Worm (Caenorhabditis elegans): ENCODE data around the gene C05D12.5.
"Not testable (repeated sequence)": the region's sequence is repeated elsewhere in the genome, so short reads cannot be mapped to it uniquely, and the experiment has no call there.

The C05D12.5 gene

ce11 chrII:11417999-11418398, 16.0 kb upstream of the C05D12.5 start, which contains the start of gene C05D12.2:
TSS of gene C05D12.2 (plus strand) at chrII:11418299.
- no peak for TF ChIP-seq tab-1 (GFP tag; IDR thresholded peaks at IDR 0.05)
- no peak for TF ChIP-seq T22C8.4 (GFP tag; IDR thresholded peaks at IDR 0.05)

ce11 chrII:11418476-11418875, 15.6 kb upstream of the C05D12.5 start:
- TF ChIP-seq klf-2 (GFP tag; conservative IDR thresholded peaks at IDR 0.05): no peak
- TF ChIP-seq ref-1 (GFP tag; conservative IDR thresholded peaks at IDR 0.05): no peak
- TF ChIP-seq tab-1 (GFP tag; IDR thresholded peaks at IDR 0.05): no peak
- TF ChIP-seq ztf-29 (GFP tag; IDR thresholded peaks at IDR 0.05): no peak
- no peak for TF ChIP-seq ztf-23 (GFP tag; IDR thresholded peaks at IDR 0.05)
- no peak for TF ChIP-seq flt-1 (GFP tag; IDR thresholded peaks at IDR 0.05)
- no peak for TF ChIP-seq med-1 (GFP tag; optimal IDR thresholded peaks at IDR 0.05; ENCODE audit: insufficient read depth)
- TF ChIP-seq cog-1 (tag; optimal IDR thresholded peaks at IDR 0.05): no peak
- TF ChIP-seq T22C8.4 (GFP tag; IDR thresholded peaks at IDR 0.05): no peak

ce11 chrII:11424032-11424431, 10.0 kb upstream of the C05D12.5 start:
- TF ChIP-seq med-1 (GFP tag; optimal IDR thresholded peaks at IDR 0.05; ENCODE audit: insufficient read depth) (no peak), T22C8.4 (GFP tag; IDR thresholded peaks at IDR 0.05) (no peak), cog-1 (tag; optimal IDR thresholded peaks at IDR 0.05) (no peak), ref-1 (GFP tag; conservative IDR thresholded peaks at IDR 0.05) (no peak), tab-1 (GFP tag; IDR thresholded peaks at IDR 0.05) (no peak), flt-1 (GFP tag; IDR thresholded peaks at IDR 0.05) (no peak)

- TF ChIP-seq ref-1 (GFP tag; conservative IDR thresholded peaks at IDR 0.05) (no peak), tab-1 (GFP tag; IDR thresholded peaks at IDR 0.05) (no peak), klf-2 (GFP tag; conservative IDR thresholded peaks at IDR 0.05) (no peak), T22C8.4 (GFP tag; IDR thresholded peaks at IDR 0.05) (no peak), flt-1 (GFP tag; IDR thresholded peaks at IDR 0.05) (no peak), cog-1 (tag; optimal IDR thresholded peaks at IDR 0.05) (no peak), ztf-23 (GFP tag; IDR thresholded peaks at IDR 0.05) (no peak), med-1 (GFP tag; optimal IDR thresholded peaks at IDR 0.05; ENCODE audit: insufficient read depth) (no peak), ztf-29 (GFP tag; IDR thresholded peaks at IDR 0.05) (no peak)
Measured at ce11 chrII:11424579-11425316, 9.3 kb upstream of the C05D12.5 start, which contains the start of gene C05D12.3. TSS of gene C05D12.3 (plus strand) at chrII:11425266.

ce11 chrII:11427322-11427721, 6.7 kb upstream of the C05D12.5 start:
- TF ChIP-seq klf-2 (GFP tag; conservative IDR thresholded peaks at IDR 0.05) (no peak), ztf-23 (GFP tag; IDR thresholded peaks at IDR 0.05) (no peak), T22C8.4 (GFP tag; IDR thresholded peaks at IDR 0.05) (no peak), cog-1 (tag; optimal IDR thresholded peaks at IDR 0.05) (no peak), tab-1 (GFP tag; IDR thresholded peaks at IDR 0.05) (no peak)

- TF ChIP-seq cog-1 (tag; optimal IDR thresholded peaks at IDR 0.05): no peak
- TF ChIP-seq ztf-29 (GFP tag; IDR thresholded peaks at IDR 0.05): no peak
- TF ChIP-seq ztf-23 (GFP tag; IDR thresholded peaks at IDR 0.05): no peak
- TF ChIP-seq klf-2 (GFP tag; conservative IDR thresholded peaks at IDR 0.05): no peak
- TF ChIP-seq tab-1 (GFP tag; IDR thresholded peaks at IDR 0.05): no peak
- no peak for TF ChIP-seq med-1 (GFP tag; optimal IDR thresholded peaks at IDR 0.05; ENCODE audit: insufficient read depth)
Measured at ce11 chrII:11428599-11428998, 5.4 kb upstream of the C05D12.5 start.

- TF ChIP-seq ref-1 (GFP tag; conservative IDR thresholded peaks at IDR 0.05) (no peak), ztf-23 (GFP tag; IDR thresholded peaks at IDR 0.05) (no peak), T22C8.4 (GFP tag; IDR thresholded peaks at IDR 0.05) (no peak), klf-2 (GFP tag; conservative IDR thresholded peaks at IDR 0.05) (no peak), tab-1 (GFP tag; IDR thresholded peaks at IDR 0.05) (no peak), med-1 (GFP tag; optimal IDR thresholded peaks at IDR 0.05; ENCODE audit: insufficient read depth) (no peak), cog-1 (tag; optimal IDR thresholded peaks at IDR 0.05) (no peak), flt-1 (GFP tag; IDR thresholded peaks at IDR 0.05) (no peak), ztf-29 (GFP tag; IDR thresholded peaks at IDR 0.05) (no peak)
Measured at ce11 chrII:11431584-11431983, 2.5 kb upstream of the C05D12.5 start, which contains the start of gene C05D12.4. TSS of gene C05D12.4 (plus strand) at chrII:11431884.

ce11 chrII:11438417-11438816, 4.4 kb downstream of the C05D12.5 start, which contains the start of gene vha-6:
TSS of gene vha-6 (minus strand) at chrII:11438452.
- TF ChIP-seq tab-1 (GFP tag; IDR thresholded peaks at IDR 0.05) (no peak), ref-1 (GFP tag; conservative IDR thresholded peaks at IDR 0.05) (no peak), klf-2 (GFP tag; conservative IDR thresholded peaks at IDR 0.05) (no peak), flt-1 (GFP tag; IDR thresholded peaks at IDR 0.05) (no peak), med-1 (GFP tag; optimal IDR thresholded peaks at IDR 0.05; ENCODE audit: insufficient read depth) (no peak), ztf-23 (GFP tag; IDR thresholded peaks at IDR 0.05) (no peak), ztf-29 (GFP tag; IDR thresholded peaks at IDR 0.05) (no peak), cog-1 (tag; optimal IDR thresholded peaks at IDR 0.05) (no peak), T22C8.4 (GFP tag; IDR thresholded peaks at IDR 0.05) (no peak)

- TF ChIP-seq cog-1 (tag; optimal IDR thresholded peaks at IDR 0.05) (peak; percentile 16), T22C8.4 (GFP tag; IDR thresholded peaks at IDR 0.05) (no peak)
Measured at ce11 chrII:11440265-11440664, 6.2 kb downstream of the C05D12.5 start, which contains the start of gene VW02B12L.2. TSS of gene VW02B12L.2 (minus strand) at chrII:11440329.

- TF ChIP-seq med-1 (GFP tag; optimal IDR thresholded peaks at IDR 0.05; ENCODE audit: insufficient read depth); T22C8.4 (GFP tag; IDR thresholded peaks at IDR 0.05); flt-1 (GFP tag; IDR thresholded peaks at IDR 0.05): not testable (repeated sequence)
Measured at ce11 chrII:11442425-11442824, 8.4 kb downstream of the C05D12.5 start, which contains the start of gene ebp-2. TSS of gene ebp-2 (plus strand) at chrII:11442725.
